Worm (Caenorhabditis elegans) whole organism, L4 larva: ENCODE results near the gene B0024.15.

Source experiments
- aly-2 ChIP-seq: sonication (generic microtip); optimal IDR thresholded peaks from 2 replicates; lab custom pipeline; 2018; ENCODE audit warnings: missing biosample characterization, missing genetic modification characterization
- ama-1 ChIP-seq: fragments of 150-350 bp; optimal IDR thresholded peaks from 2 replicates; lab custom pipeline; 2014; ENCODE audit warnings: inconsistent platforms, mixed read lengths
- dmd-6 ChIP-seq: fragments of 200-800 bp; sonication (Bioruptor generic); IDR thresholded peaks from 2 replicates; pipeline ENCODE4 v1.3.6; 2022; ENCODE audit warnings: missing genetic modification reagents, missing genetic modification characterization, missing compliant biosample characterization
- dmd-8 ChIP-seq: fragments of 200-800 bp; sonication (Bioruptor generic); IDR thresholded peaks from 2 replicates; pipeline ENCODE4 v1.3.6; 2022; ENCODE audit warnings: missing genetic modification characterization, missing compliant biosample characterization
- lin-39 ChIP-seq: fragments of 150-350 bp; optimal IDR thresholded peaks from 2 replicates; lab custom pipeline; 2014; ENCODE audit warnings: missing biosample characterization, missing genetic modification reagents, missing genetic modification characterization
- madf-9 ChIP-seq: fragments of 200-800 bp; sonication (Bioruptor generic); conservative IDR thresholded peaks from 2 replicates; pipeline ENCODE4 v1.3.6; 2022; ENCODE audit warnings: missing genetic modification reagents, missing genetic modification characterization, missing compliant biosample characterization
- nhr-237 ChIP-seq: sonication (generic microtip); optimal IDR thresholded peaks from 2 replicates; lab custom pipeline; 2017; ENCODE audit warnings: missing biosample characterization, missing genetic modification characterization
- ztf-7 ChIP-seq: fragments of 150-350 bp; optimal IDR thresholded peaks from 2 replicates; lab custom pipeline; 2014; ENCODE audit warnings: missing biosample characterization, missing genetic modification characterization

- peak; percentile 31 for TF ChIP-seq dmd-6 (GFP tag; lab: Robert Waterston, UW)
- TF ChIP-seq aly-2, result no peak
- TF ChIP-seq madf-9 (GFP tag; lab: Robert Waterston, UW), result peak; percentile 85
- no peak for TF ChIP-seq nhr-237 (tag; lab: Kevin White, UChicago)
- TF ChIP-seq ama-1 (lab: Kevin White, UChicago), result peak; percentile 1
- TF ChIP-seq lin-39 (tag; lab: Kevin White, UChicago), result no peak
- no peak for TF ChIP-seq ztf-7 (tag; lab: Kevin White, UChicago)
- TF ChIP-seq dmd-8 (GFP tag; lab: Robert Waterston, UW), result no peak
Observed at ce11 chrV:10246967-10247366, 42.9 kb upstream of the B0024.15 start.
